Worm (Caenorhabditis elegans) whole organism, L2 larva: ENCODE results near the gene cnc-1.

Experiments
- C34F6.9 ChIP-seq: fragments of 150-350 bp; optimal IDR thresholded peaks from 2 replicates; lab custom pipeline; 2014; ENCODE audit warnings: missing biosample characterization, missing genetic modification characterization
- F13H6.1 ChIP-seq: sonication (generic microtip); optimal IDR thresholded peaks from 2 replicates; lab custom pipeline; 2016; ENCODE audit warnings: missing genetic modification characterization, missing compliant biosample characterization
- R02D3.7 ChIP-seq: fragments of 150-350 bp; optimal IDR thresholded peaks from 2 replicates; lab custom pipeline; 2014; ENCODE audit warnings: missing biosample characterization, missing genetic modification characterization
- Y55F3AM.14 ChIP-seq: fragments of 200-800 bp; sonication (Bioruptor generic); optimal IDR thresholded peaks from 2 replicates; lab custom pipeline; 2018; ENCODE audit warnings: mild to moderate bottlenecking, missing genetic modification characterization, missing compliant biosample characterization
- alr-1 ChIP-seq: fragments of 150-350 bp; optimal IDR thresholded peaks from 2 replicates; lab custom pipeline; 2014; ENCODE audit warnings: missing biosample characterization, missing genetic modification characterization
- aly-2 ChIP-seq: fragments of 150-350 bp; optimal IDR thresholded peaks from 2 replicates; lab custom pipeline; 2014; ENCODE audit warnings: missing biosample characterization, missing genetic modification characterization
- blmp-1 ChIP-seq: sonication (generic microtip); optimal IDR thresholded peaks from 2 replicates; lab custom pipeline; 2017; ENCODE audit warnings: missing genetic modification characterization, mild to moderate bottlenecking, missing compliant biosample characterization, antibody characterized with exemption, moderate library complexity; ENCODE audit not compliant: insufficient read depth
- ceh-16 ChIP-seq: fragments of 150-350 bp; optimal IDR thresholded peaks from 2 replicates; lab custom pipeline; 2014; ENCODE audit warnings: missing biosample characterization, missing genetic modification characterization
- ceh-82 ChIP-seq: fragments of 150-350 bp; optimal IDR thresholded peaks from 2 replicates; lab custom pipeline; 2014; ENCODE audit warnings: missing biosample characterization, missing genetic modification characterization
- crh-2 ChIP-seq: sonication (generic microtip); optimal IDR thresholded peaks from 2 replicates; lab custom pipeline; 2017; ENCODE audit warnings: missing biosample characterization, missing genetic modification characterization
- dmd-4 ChIP-seq: sonication (generic microtip); optimal IDR thresholded peaks from 2 replicates; lab custom pipeline; 2017; ENCODE audit warnings: missing biosample characterization, missing genetic modification characterization
- egl-27 ChIP-seq: sonication (generic microtip); optimal IDR thresholded peaks from 3 replicates; lab custom pipeline; 2017; ENCODE audit warnings: missing biosample characterization, missing genetic modification reagents, missing genetic modification characterization
- elt-1 ChIP-seq: fragments of 150-350 bp; optimal IDR thresholded peaks from 2 replicates; lab custom pipeline; 2014; ENCODE audit warnings: missing biosample characterization, missing genetic modification characterization
- elt-3 ChIP-seq: sonication (generic microtip); optimal IDR thresholded peaks from 2 replicates; lab custom pipeline; 2017; ENCODE audit warnings: missing biosample characterization, missing genetic modification characterization
- fos-1 ChIP-seq: fragments of 150-350 bp; optimal IDR thresholded peaks from 2 replicates; lab custom pipeline; 2014; ENCODE audit warnings: missing biosample characterization, missing genetic modification characterization
- lin-11 ChIP-seq: fragments of 150-350 bp; sonication (generic microtip); optimal IDR thresholded peaks from 2 replicates; lab custom pipeline; 2014; ENCODE audit warnings: missing biosample characterization, missing genetic modification characterization, inconsistent platforms, mixed read lengths
- lin-13 ChIP-seq: fragments of 150-350 bp; optimal IDR thresholded peaks from 2 replicates; lab custom pipeline; 2014; ENCODE audit warnings: missing biosample characterization, missing genetic modification reagents, missing genetic modification characterization
- lin-39 ChIP-seq: fragments of 150-350 bp; optimal IDR thresholded peaks from 2 replicates; lab custom pipeline; 2014; ENCODE audit warnings: missing biosample characterization, missing genetic modification reagents, missing genetic modification characterization
- lsy-2 ChIP-seq, 2 experiments: fragments of 150-350 bp in 1 of 2; sonication (generic microtip) in 1 of 2; optimal IDR thresholded peaks; 2 replicates each; lab custom pipeline; 2014 to 2017; ENCODE audit warnings: missing biosample characterization in 2 of 2, missing genetic modification characterization in 2 of 2
- mab-5 ChIP-seq: fragments of 150-350 bp; optimal IDR thresholded peaks from 2 replicates; lab custom pipeline; 2014; ENCODE audit warnings: missing biosample characterization, missing genetic modification characterization
- mbf-1 ChIP-seq: sonication (generic microtip); optimal IDR thresholded peaks from 2 replicates; lab custom pipeline; 2017; ENCODE audit warnings: missing biosample characterization, missing genetic modification characterization
- mdl-1 ChIP-seq, 2 experiments: fragments of 150-350 bp in 1 of 2; sonication (generic microtip) in 1 of 2; optimal IDR thresholded peaks; 2 replicates each; lab custom pipeline; 2017; ENCODE audit warnings: missing biosample characterization in 2 of 2, missing genetic modification characterization in 2 of 2
- nhr-10 ChIP-seq: sonication (generic microtip); optimal IDR thresholded peaks from 2 replicates; lab custom pipeline; 2017; ENCODE audit warnings: missing biosample characterization, missing genetic modification characterization
- nhr-12 ChIP-seq: fragments of 150-350 bp; optimal IDR thresholded peaks from 2 replicates; lab custom pipeline; 2014; ENCODE audit warnings: missing biosample characterization, missing genetic modification characterization
- nhr-129 ChIP-seq: fragments of 150-350 bp; optimal IDR thresholded peaks from 2 replicates; lab custom pipeline; 2014; ENCODE audit warnings: missing biosample characterization, missing genetic modification characterization
- nhr-23 ChIP-seq: fragments of 150-350 bp; optimal IDR thresholded peaks from 2 replicates; lab custom pipeline; 2014; ENCODE audit warnings: missing biosample characterization, missing genetic modification reagents, missing genetic modification characterization
- nhr-237 ChIP-seq: fragments of 150-350 bp; optimal IDR thresholded peaks from 2 replicates; lab custom pipeline; 2014; ENCODE audit warnings: missing biosample characterization, missing genetic modification characterization
- nhr-25 ChIP-seq: fragments of 150-350 bp; sonication (generic microtip); optimal IDR thresholded peaks from 3 replicates; lab custom pipeline; 2014; ENCODE audit warnings: missing biosample characterization, missing genetic modification characterization
- nhr-6 ChIP-seq: fragments of 150-350 bp; optimal IDR thresholded peaks from 2 replicates; lab custom pipeline; 2014; ENCODE audit warnings: missing biosample characterization, missing genetic modification characterization
- peb-1 ChIP-seq: fragments of 150-350 bp; optimal IDR thresholded peaks from 2 replicates; lab custom pipeline; 2014; ENCODE audit warnings: missing biosample characterization, missing genetic modification characterization
- sem-4 ChIP-seq: fragments of 150-350 bp; optimal IDR thresholded peaks from 2 replicates; lab custom pipeline; 2014; ENCODE audit warnings: missing biosample characterization, missing genetic modification reagents, missing genetic modification characterization
- skn-1 ChIP-seq: sonication (generic microtip); optimal IDR thresholded peaks from 2 replicates; lab custom pipeline; 2017; ENCODE audit warnings: missing biosample characterization, missing genetic modification characterization
- sma-3 ChIP-seq: sonication (generic microtip); optimal IDR thresholded peaks from 2 replicates; lab custom pipeline; 2016; ENCODE audit warnings: missing genetic modification reagents, missing genetic modification characterization, missing compliant biosample characterization
- sma-9 ChIP-seq, 2 experiments: fragments of 150-350 bp in 1 of 2; sonication (generic microtip) in 1 of 2; optimal IDR thresholded peaks; 2 replicates each; lab custom pipeline; 2014 to 2016; ENCODE audit warnings: missing genetic modification characterization in 2 of 2, mild to moderate bottlenecking in 1 of 2, missing biosample characterization in 1 of 2, missing compliant biosample characterization in 1 of 2, missing genetic modification reagents in 1 of 2, moderate library complexity in 1 of 2
- snpc-4 ChIP-seq: fragments of 150-350 bp; optimal IDR thresholded peaks from 2 replicates; lab custom pipeline; 2014; ENCODE audit warnings: missing biosample characterization, missing genetic modification characterization
- unc-39 ChIP-seq: fragments of 150-350 bp; optimal IDR thresholded peaks from 2 replicates; lab custom pipeline; 2014; ENCODE audit warnings: missing biosample characterization, missing genetic modification characterization
- unc-55 ChIP-seq: fragments of 150-350 bp; sonication (generic microtip); optimal IDR thresholded peaks from 3 replicates; lab custom pipeline; 2014; ENCODE audit warnings: missing biosample characterization, missing genetic modification reagents, missing genetic modification characterization
- unc-62 ChIP-seq: fragments of 150-350 bp; optimal IDR thresholded peaks from 2 replicates; lab custom pipeline; 2014; ENCODE audit warnings: missing biosample characterization, missing genetic modification reagents, missing genetic modification characterization
- zag-1 ChIP-seq: fragments of 150-350 bp; optimal IDR thresholded peaks from 2 replicates; lab custom pipeline; 2014; ENCODE audit warnings: missing biosample characterization, missing genetic modification characterization
- ztf-1 ChIP-seq: fragments of 200-800 bp; sonication (Bioruptor generic); conservative IDR thresholded peaks from 2 replicates; pipeline ENCODE4 v1.3.6; 2022; ENCODE audit warnings: missing genetic modification characterization, missing compliant biosample characterization
- ztf-11 ChIP-seq: sonication (generic microtip); optimal IDR thresholded peaks from 2 replicates; lab custom pipeline; 2017; ENCODE audit warnings: missing biosample characterization, missing genetic modification characterization
- ztf-4 ChIP-seq: fragments of 150-350 bp; optimal IDR thresholded peaks from 2 replicates; lab custom pipeline; 2014; ENCODE audit warnings: missing biosample characterization, missing genetic modification characterization

Gene cnc-1

ce11 chrV:1480841-1481240 lies 36.8 kb upstream of the cnc-1 start:
- TF ChIP-seq lin-13 (GFP tag; lab: Kevin White, UChicago): no peak
- no peak for TF ChIP-seq blmp-1 (tag; lab: Kevin White, UChicago)
- TF ChIP-seq mab-5 (tag; lab: Kevin White, UChicago): no peak
- no peak for TF ChIP-seq ztf-11
- no peak for TF ChIP-seq lsy-2 (tag; optimal IDR thresholded peaks at IDR 0.05; lab: Kevin White, UChicago)
- no peak for TF ChIP-seq snpc-4 (tag; lab: Kevin White, UChicago)
- TF ChIP-seq Y55F3AM.14 (GFP tag; lab: Kevin White, UChicago): no peak
- no peak for TF ChIP-seq egl-27
- no peak for TF ChIP-seq elt-3 (tag; lab: Kevin White, UChicago)
- TF ChIP-seq fos-1 (tag; lab: Kevin White, UChicago): no peak
- no peak for TF ChIP-seq mdl-1 (tag; optimal IDR thresholded peaks at IDR 0.05; lab: Kevin White, UChicago)
- no peak for TF ChIP-seq dmd-4 (tag; lab: Kevin White, UChicago)
- TF ChIP-seq lin-39: no peak
- TF ChIP-seq nhr-12 (tag; lab: Kevin White, UChicago): no peak
- peak; percentile 58 for TF ChIP-seq F13H6.1 (tag; lab: Kevin White, UChicago)
- no peak for TF ChIP-seq sma-3 (GFP tag; lab: Kevin White, UChicago)
- no peak for TF ChIP-seq lin-11
- peak; percentile 58 for TF ChIP-seq nhr-129 (tag; lab: Kevin White, UChicago)
- TF ChIP-seq sma-9 (GFP tag; optimal IDR thresholded peaks at IDR 0.05; lab: Kevin White, UChicago): peak; percentile 6
- TF ChIP-seq sma-9 (tag; optimal IDR thresholded peaks at IDR 0.05; lab: Kevin White, UChicago): no peak

ce11 chrV:1476841-1477240 lies 32.8 kb upstream of the cnc-1 start:
- no peak for TF ChIP-seq elt-1 (tag; lab: Kevin White, UChicago)
- TF ChIP-seq nhr-12 (tag; lab: Kevin White, UChicago): no peak
- TF ChIP-seq R02D3.7: no peak
- TF ChIP-seq zag-1 (tag; lab: Kevin White, UChicago): no peak
- no peak for TF ChIP-seq nhr-6 (tag; lab: Kevin White, UChicago)

DNA sequence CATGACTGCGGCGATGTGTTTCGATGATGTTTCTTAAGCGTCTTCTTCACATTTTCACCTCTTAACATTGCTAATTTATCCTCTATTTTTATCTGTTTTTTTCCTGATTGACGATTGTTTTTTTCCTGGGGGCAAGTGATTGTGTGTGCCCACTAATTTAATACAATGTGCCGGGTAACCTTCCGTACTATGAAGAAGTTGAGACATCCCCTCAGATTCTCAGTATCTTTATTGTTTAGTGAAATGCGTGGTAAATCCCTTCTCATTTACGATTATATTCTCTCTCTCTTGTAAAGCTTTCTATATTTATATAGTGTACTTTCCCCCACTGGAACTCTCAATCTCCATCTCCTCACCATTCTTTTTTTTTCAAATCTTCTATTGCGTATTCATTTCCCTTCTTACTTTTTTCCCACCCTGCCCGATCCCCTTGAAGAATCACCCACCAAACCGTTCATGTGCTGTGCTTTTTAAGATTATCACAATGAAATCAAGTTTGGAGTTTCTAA lies 32.3 kb upstream of the cnc-1 start:
- TF ChIP-seq nhr-10 (tag; lab: Kevin White, UChicago): no peak
- TF ChIP-seq egl-27: no peak
- TF ChIP-seq sma-3 (GFP tag; lab: Kevin White, UChicago): no peak
- no peak for TF ChIP-seq nhr-129 (tag; lab: Kevin White, UChicago)
- TF ChIP-seq ceh-82: no peak

DNA sequence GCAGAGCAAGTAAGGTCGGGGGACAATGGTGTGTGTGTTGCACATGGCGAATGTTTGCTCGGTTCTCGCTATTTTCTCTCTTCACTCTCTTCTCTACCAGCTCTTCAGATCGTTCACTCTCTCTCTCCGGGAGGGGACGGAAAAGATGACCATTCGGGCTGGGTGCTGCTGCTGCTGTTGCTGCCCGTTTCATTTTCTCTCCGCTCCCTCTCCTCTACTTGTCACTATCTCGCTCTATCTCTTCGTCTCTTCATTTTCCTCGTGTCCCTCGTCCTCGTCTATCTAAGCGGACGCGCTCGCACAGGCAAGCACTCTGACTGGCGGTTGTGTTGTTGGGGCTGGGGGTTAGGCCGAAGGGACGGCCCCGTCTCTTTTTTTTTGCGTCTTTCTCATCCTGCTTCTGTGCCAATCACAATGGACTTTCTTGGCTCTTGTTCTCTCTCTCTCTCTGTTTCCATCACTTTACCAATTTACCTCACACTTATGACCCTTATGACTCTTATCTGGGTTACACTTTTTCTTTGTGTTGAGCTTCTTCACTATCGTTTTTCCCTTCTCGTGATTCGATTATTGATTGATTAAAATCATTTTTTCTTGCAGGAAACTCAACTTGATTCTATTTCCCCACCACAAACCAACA lies 30.5 kb upstream of the cnc-1 start, which contains the start of the genes F53E2.2 and unc-60:
TSS of gene F53E2.2 (plus strand) at position 601 of the 640 bp plus-strand sequence.
TSS of gene unc-60 (plus strand) at position 601 of the 640 bp plus-strand sequence.
- peak; percentile 36 for TF ChIP-seq fos-1 (tag; lab: Kevin White, UChicago)
- TF ChIP-seq ceh-16 (tag; lab: Kevin White, UChicago): no peak
- TF ChIP-seq nhr-25: peak; percentile 29
- no peak for TF ChIP-seq nhr-237
- no peak for TF ChIP-seq alr-1 (tag; lab: Kevin White, UChicago)
- TF ChIP-seq C34F6.9 (tag; lab: Kevin White, UChicago): peak; percentile 83
- no peak for TF ChIP-seq ztf-1 (GFP tag; lab: Robert Waterston, UW)
- no peak for TF ChIP-seq Y55F3AM.14 (GFP tag; lab: Kevin White, UChicago)
- TF ChIP-seq aly-2 (tag; lab: Kevin White, UChicago): no peak
- peak; percentile 10 to 73 for TF ChIP-seq mdl-1 (tag; optimal IDR thresholded peaks at IDR 0.05; lab: Kevin White, UChicago)
- TF ChIP-seq mab-5 (tag; lab: Kevin White, UChicago): peak; percentile 39
- no peak for TF ChIP-seq R02D3.7
- TF ChIP-seq lin-11: peak; percentile 5
- no peak for TF ChIP-seq nhr-23
- TF ChIP-seq nhr-6 (tag; lab: Kevin White, UChicago): no peak
- peak; percentile 48 for TF ChIP-seq sma-9 (GFP tag; optimal IDR thresholded peaks at IDR 0.05; lab: Kevin White, UChicago)
- no peak for TF ChIP-seq sma-9 (tag; optimal IDR thresholded peaks at IDR 0.05; lab: Kevin White, UChicago)
- TF ChIP-seq zag-1 (tag; lab: Kevin White, UChicago): peak; percentile 62
- TF ChIP-seq lin-13 (GFP tag; lab: Kevin White, UChicago): no peak
- peak; percentile 35 for TF ChIP-seq sem-4 (tag; lab: Kevin White, UChicago)
- TF ChIP-seq sma-3 (GFP tag; lab: Kevin White, UChicago): peak; percentile 14
- TF ChIP-seq unc-39 (tag; lab: Kevin White, UChicago): no peak
- TF ChIP-seq skn-1 (tag; lab: Kevin White, UChicago): peak; percentile 1
- TF ChIP-seq lin-39: no peak
- TF ChIP-seq unc-62: no peak
- peak; percentile 16 for TF ChIP-seq ceh-82
- TF ChIP-seq elt-3 (tag; lab: Kevin White, UChicago): no peak
- TF ChIP-seq elt-1 (tag; lab: Kevin White, UChicago): no peak
- TF ChIP-seq unc-55: peak; percentile 71
- peak; percentile 25 for TF ChIP-seq crh-2 (tag; lab: Kevin White, UChicago)
- no peak for TF ChIP-seq peb-1 (tag; lab: Kevin White, UChicago)
- peak; percentile 94 for TF ChIP-seq F13H6.1 (tag; lab: Kevin White, UChicago)
- TF ChIP-seq lsy-2 (tag; optimal IDR thresholded peaks at IDR 0.05; lab: Kevin White, UChicago): peak in 1 of 2 experiments; percentile 43
- TF ChIP-seq nhr-129 (tag; lab: Kevin White, UChicago): peak; percentile 85
- peak; percentile 44 for TF ChIP-seq ztf-4 (tag; lab: Kevin White, UChicago)
- TF ChIP-seq ztf-11: no peak
- no peak for TF ChIP-seq mbf-1 (tag; lab: Kevin White, UChicago)
- no peak for TF ChIP-seq nhr-10 (tag; lab: Kevin White, UChicago)
- TF ChIP-seq egl-27: peak; percentile 31
